Worm (Caenorhabditis elegans) whole organism, young adult: Measurements from ENCODE around the gene toh-1.

Experiments used
- B0261.1 ChIP-seq: sonication (generic microtip); optimal IDR thresholded peaks from 2 replicates; lab custom pipeline; 2016; ENCODE audit warnings: mild to moderate bottlenecking, missing genetic modification characterization, moderate library complexity, missing compliant biosample characterization
- ama-1 ChIP-seq, 3 experiments: fragments of 150-350 bp in 1 of 3; sonication (generic microtip) in 2 of 3; optimal IDR thresholded peaks; 2 replicates each; lab custom pipeline; 2014 to 2018; ENCODE audit warnings: missing biosample characterization in 2 of 3, missing genetic modification characterization in 2 of 3, missing genetic modification reagents in 2 of 3
- cebp-2 ChIP-seq: fragments of 200-800 bp; sonication (Bioruptor generic); IDR thresholded peaks from 2 replicates; pipeline ENCODE4 v1.3.6; 2022; ENCODE audit warnings: missing genetic modification characterization, missing compliant biosample characterization
- him-1 ChIP-seq: sonication (generic microtip); optimal IDR thresholded peaks from 2 replicates; lab custom pipeline; 2016; ENCODE audit warnings: missing genotype, missing genetic modification reagents, missing genetic modification characterization, missing compliant biosample characterization
- mcd-1 ChIP-seq: fragments of 200-800 bp; sonication (Bioruptor generic); IDR thresholded peaks from 2 replicates; pipeline ENCODE4 v1.3.6; 2022; ENCODE audit warnings: missing genetic modification reagents, missing genetic modification characterization, missing compliant biosample characterization
- sea-2 ChIP-seq: fragments of 200-800 bp; sonication (Bioruptor generic); IDR thresholded peaks from 2 replicates; pipeline ENCODE4 v1.3.6; 2022; ENCODE audit warnings: missing genetic modification characterization, missing compliant biosample characterization
- snpc-1.3 ChIP-seq: sonication (generic microtip); optimal IDR thresholded peaks from 2 replicates; lab custom pipeline; 2017; ENCODE audit warnings: missing genetic modification characterization, mild to moderate bottlenecking, missing compliant biosample characterization, antibody characterized with exemption, moderate library complexity, missing genotype, missing genetic modification reagents; ENCODE audit not compliant: insufficient read depth

DNA sequence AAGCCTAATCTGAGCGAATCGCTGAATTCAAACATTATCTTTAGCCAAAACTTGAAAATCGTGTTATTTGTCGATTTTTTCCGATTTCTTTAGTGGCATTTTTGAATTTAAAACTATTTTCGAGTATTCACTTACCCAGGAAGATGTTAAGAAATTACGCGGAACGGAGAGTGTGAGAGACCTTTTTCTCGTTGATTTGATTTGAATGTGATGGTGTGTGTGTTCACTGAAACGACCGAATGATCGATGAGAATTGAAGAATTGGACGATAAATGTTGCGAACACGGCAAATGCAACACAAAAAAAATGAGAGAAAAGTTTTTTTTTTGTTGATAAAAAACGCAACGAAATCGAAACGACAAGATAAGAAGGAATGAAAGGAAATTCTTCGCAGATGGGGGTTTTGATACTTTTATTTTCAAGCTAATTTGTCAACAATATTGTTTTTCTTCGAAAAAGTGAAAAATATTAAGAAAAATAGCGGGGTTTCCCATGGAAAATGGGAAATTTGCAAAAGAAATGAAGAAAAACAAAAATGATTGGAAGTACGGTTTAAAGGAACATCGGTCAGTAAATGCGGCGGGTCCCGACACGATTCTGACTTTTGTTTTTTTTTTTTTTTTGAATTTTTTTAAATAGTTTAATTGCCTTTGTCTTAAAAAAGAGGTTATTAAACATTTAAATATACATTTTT, 8.4 kb downstream of the toh-1 start, which contains the start of gene mtm-3:
- TF ChIP-seq ama-1 (optimal IDR thresholded peaks at IDR 0.05; lab: Kevin White, UChicago), result no peak
- no peak for TF ChIP-seq ama-1 (GFP tag; optimal IDR thresholded peaks at IDR 0.05; lab: Kevin White, UChicago)
- no peak for TF ChIP-seq him-1 (tag; lab: Kevin White, UChicago)
- TF ChIP-seq snpc-1.3 (tag; lab: Kevin White, UChicago), result no peak
- no peak for TF ChIP-seq mcd-1 (GFP tag; lab: Robert Waterston, UW)
- TF ChIP-seq sea-2 (GFP tag; lab: Robert Waterston, UW), result no peak
- no peak for TF ChIP-seq B0261.1 (tag; lab: Kevin White, UChicago)
- no peak for TF ChIP-seq cebp-2 (GFP tag; lab: Robert Waterston, UW)
